Worm (Caenorhabditis elegans) whole organism, L2 larva: Measurements from ENCODE around the gene cyk-1.
A peak's percentile ranks its signal among the peaks of the same experiment; 100 is the strongest.

ENCODE experiments used
- C34F6.9 ChIP-seq: fragments of 150-350 bp; optimal IDR thresholded peaks from 2 replicates; lab custom pipeline; 2014; ENCODE audit warnings: missing biosample characterization, missing genetic modification characterization
- F13H6.1 ChIP-seq: sonication (generic microtip); optimal IDR thresholded peaks from 2 replicates; lab custom pipeline; 2016; ENCODE audit warnings: missing genetic modification characterization, missing compliant biosample characterization
- R02D3.7 ChIP-seq: fragments of 150-350 bp; optimal IDR thresholded peaks from 2 replicates; lab custom pipeline; 2014; ENCODE audit warnings: missing biosample characterization, missing genetic modification characterization
- Y55F3AM.14 ChIP-seq: fragments of 200-800 bp; sonication (Bioruptor generic); optimal IDR thresholded peaks from 2 replicates; lab custom pipeline; 2018; ENCODE audit warnings: mild to moderate bottlenecking, missing genetic modification characterization, missing compliant biosample characterization
- ZK546.5 ChIP-seq: sonication (generic microtip); optimal IDR thresholded peaks from 2 replicates; lab custom pipeline; 2017; ENCODE audit warnings: missing biosample characterization, missing genetic modification characterization
- alr-1 ChIP-seq: fragments of 150-350 bp; optimal IDR thresholded peaks from 2 replicates; lab custom pipeline; 2014; ENCODE audit warnings: missing biosample characterization, missing genetic modification characterization
- aly-2 ChIP-seq: fragments of 150-350 bp; optimal IDR thresholded peaks from 2 replicates; lab custom pipeline; 2014; ENCODE audit warnings: missing biosample characterization, missing genetic modification characterization
- ama-1 ChIP-seq: fragments of 150-350 bp; optimal IDR thresholded peaks from 2 replicates; lab custom pipeline; 2018; ENCODE audit warnings: inconsistent platforms
- blmp-1 ChIP-seq: sonication (generic microtip); optimal IDR thresholded peaks from 2 replicates; lab custom pipeline; 2017; ENCODE audit warnings: missing genetic modification characterization, mild to moderate bottlenecking, missing compliant biosample characterization, antibody characterized with exemption, moderate library complexity; ENCODE audit not compliant: insufficient read depth
- ceh-16 ChIP-seq: fragments of 150-350 bp; optimal IDR thresholded peaks from 2 replicates; lab custom pipeline; 2014; ENCODE audit warnings: missing biosample characterization, missing genetic modification characterization
- ceh-82 ChIP-seq: fragments of 150-350 bp; optimal IDR thresholded peaks from 2 replicates; lab custom pipeline; 2014; ENCODE audit warnings: missing biosample characterization, missing genetic modification characterization
- crh-2 ChIP-seq: sonication (generic microtip); optimal IDR thresholded peaks from 2 replicates; lab custom pipeline; 2017; ENCODE audit warnings: missing biosample characterization, missing genetic modification characterization
- dmd-4 ChIP-seq: sonication (generic microtip); optimal IDR thresholded peaks from 2 replicates; lab custom pipeline; 2017; ENCODE audit warnings: missing biosample characterization, missing genetic modification characterization
- egl-27 ChIP-seq: sonication (generic microtip); optimal IDR thresholded peaks from 3 replicates; lab custom pipeline; 2017; ENCODE audit warnings: missing biosample characterization, missing genetic modification reagents, missing genetic modification characterization
- elt-1 ChIP-seq: fragments of 150-350 bp; optimal IDR thresholded peaks from 2 replicates; lab custom pipeline; 2014; ENCODE audit warnings: missing biosample characterization, missing genetic modification characterization
- elt-3 ChIP-seq: sonication (generic microtip); optimal IDR thresholded peaks from 2 replicates; lab custom pipeline; 2017; ENCODE audit warnings: missing biosample characterization, missing genetic modification characterization
- fos-1 ChIP-seq: fragments of 150-350 bp; optimal IDR thresholded peaks from 2 replicates; lab custom pipeline; 2014; ENCODE audit warnings: missing biosample characterization, missing genetic modification characterization
- gmeb-1 ChIP-seq: fragments of 150-350 bp; optimal IDR thresholded peaks from 2 replicates; lab custom pipeline; 2014; ENCODE audit warnings: missing biosample characterization, missing genetic modification characterization
- lin-39 ChIP-seq: fragments of 150-350 bp; optimal IDR thresholded peaks from 2 replicates; lab custom pipeline; 2014; ENCODE audit warnings: missing biosample characterization, missing genetic modification reagents, missing genetic modification characterization
- lsy-2 ChIP-seq, 2 experiments: fragments of 150-350 bp in 1 of 2; sonication (generic microtip) in 1 of 2; optimal IDR thresholded peaks; 2 replicates each; lab custom pipeline; 2014 to 2017; ENCODE audit warnings: missing biosample characterization in 2 of 2, missing genetic modification characterization in 2 of 2
- mab-5 ChIP-seq: fragments of 150-350 bp; optimal IDR thresholded peaks from 2 replicates; lab custom pipeline; 2014; ENCODE audit warnings: missing biosample characterization, missing genetic modification characterization
- mbf-1 ChIP-seq: sonication (generic microtip); optimal IDR thresholded peaks from 2 replicates; lab custom pipeline; 2017; ENCODE audit warnings: missing biosample characterization, missing genetic modification characterization
- mdl-1 ChIP-seq, 2 experiments: fragments of 150-350 bp in 1 of 2; sonication (generic microtip) in 1 of 2; optimal IDR thresholded peaks; 2 replicates each; lab custom pipeline; 2017; ENCODE audit warnings: missing biosample characterization in 2 of 2, missing genetic modification characterization in 2 of 2
- nhr-11 ChIP-seq: fragments of 150-350 bp; optimal IDR thresholded peaks from 2 replicates; lab custom pipeline; 2014; ENCODE audit warnings: missing biosample characterization, missing genetic modification characterization
- nhr-12 ChIP-seq: fragments of 150-350 bp; optimal IDR thresholded peaks from 2 replicates; lab custom pipeline; 2014; ENCODE audit warnings: missing biosample characterization, missing genetic modification characterization
- nhr-129 ChIP-seq: fragments of 150-350 bp; optimal IDR thresholded peaks from 2 replicates; lab custom pipeline; 2014; ENCODE audit warnings: missing biosample characterization, missing genetic modification characterization
- nhr-21 ChIP-seq: fragments of 150-350 bp; optimal IDR thresholded peaks from 2 replicates; lab custom pipeline; 2014; ENCODE audit warnings: missing biosample characterization, missing genetic modification characterization
- nhr-23 ChIP-seq: fragments of 150-350 bp; optimal IDR thresholded peaks from 2 replicates; lab custom pipeline; 2014; ENCODE audit warnings: missing biosample characterization, missing genetic modification reagents, missing genetic modification characterization
- nhr-25 ChIP-seq: fragments of 150-350 bp; sonication (generic microtip); optimal IDR thresholded peaks from 3 replicates; lab custom pipeline; 2014; ENCODE audit warnings: missing biosample characterization, missing genetic modification characterization
- nhr-77 ChIP-seq: fragments of 150-350 bp; optimal IDR thresholded peaks from 2 replicates; lab custom pipeline; 2014; ENCODE audit warnings: missing biosample characterization, missing genetic modification characterization
- peb-1 ChIP-seq: fragments of 150-350 bp; optimal IDR thresholded peaks from 2 replicates; lab custom pipeline; 2014; ENCODE audit warnings: missing biosample characterization, missing genetic modification characterization
- sem-4 ChIP-seq: fragments of 150-350 bp; optimal IDR thresholded peaks from 2 replicates; lab custom pipeline; 2014; ENCODE audit warnings: missing biosample characterization, missing genetic modification reagents, missing genetic modification characterization
- sma-3 ChIP-seq: sonication (generic microtip); optimal IDR thresholded peaks from 2 replicates; lab custom pipeline; 2016; ENCODE audit warnings: missing genetic modification reagents, missing genetic modification characterization, missing compliant biosample characterization
- sma-9 ChIP-seq, 2 experiments: fragments of 150-350 bp in 1 of 2; sonication (generic microtip) in 1 of 2; optimal IDR thresholded peaks; 2 replicates each; lab custom pipeline; 2014 to 2016; ENCODE audit warnings: missing genetic modification characterization in 2 of 2, mild to moderate bottlenecking in 1 of 2, missing biosample characterization in 1 of 2, missing compliant biosample characterization in 1 of 2, missing genetic modification reagents in 1 of 2, moderate library complexity in 1 of 2
- snpc-4 ChIP-seq: fragments of 150-350 bp; optimal IDR thresholded peaks from 2 replicates; lab custom pipeline; 2014; ENCODE audit warnings: missing biosample characterization, missing genetic modification characterization
- unc-39 ChIP-seq: fragments of 150-350 bp; optimal IDR thresholded peaks from 2 replicates; lab custom pipeline; 2014; ENCODE audit warnings: missing biosample characterization, missing genetic modification characterization
- unc-55 ChIP-seq: fragments of 150-350 bp; sonication (generic microtip); optimal IDR thresholded peaks from 3 replicates; lab custom pipeline; 2014; ENCODE audit warnings: missing biosample characterization, missing genetic modification reagents, missing genetic modification characterization
- unc-62 ChIP-seq: fragments of 150-350 bp; optimal IDR thresholded peaks from 2 replicates; lab custom pipeline; 2014; ENCODE audit warnings: missing biosample characterization, missing genetic modification reagents, missing genetic modification characterization
- zag-1 ChIP-seq: fragments of 150-350 bp; optimal IDR thresholded peaks from 2 replicates; lab custom pipeline; 2014; ENCODE audit warnings: missing biosample characterization, missing genetic modification characterization
- ztf-11 ChIP-seq: sonication (generic microtip); optimal IDR thresholded peaks from 2 replicates; lab custom pipeline; 2017; ENCODE audit warnings: missing biosample characterization, missing genetic modification characterization
- ztf-4 ChIP-seq: fragments of 150-350 bp; optimal IDR thresholded peaks from 2 replicates; lab custom pipeline; 2014; ENCODE audit warnings: missing biosample characterization, missing genetic modification characterization

cyk-1 gene

ce11 chrIII:7073801-7074386 is 44.9 kb upstream of the cyk-1 start, which contains the start of gene ZK418.5 (continued):
- TF ChIP-seq aly-2: no peak
- no peak for TF ChIP-seq mdl-1 (tag; optimal IDR thresholded peaks at IDR 0.05; lab: Kevin White, UChicago)
- no peak for TF ChIP-seq blmp-1
- TF ChIP-seq sma-3: peak; percentile 41
- no peak for TF ChIP-seq ceh-82 (tag; lab: Kevin White, UChicago)
- TF ChIP-seq lsy-2 (tag; optimal IDR thresholded peaks at IDR 0.05; lab: Kevin White, UChicago): peak; percentile 30 to 77
- peak; percentile 55 for TF ChIP-seq nhr-129 (tag; lab: Kevin White, UChicago)
- TF ChIP-seq ceh-16 (tag; lab: Kevin White, UChicago): no peak
- TF ChIP-seq elt-1 (tag; lab: Kevin White, UChicago): no peak
- TF ChIP-seq unc-55 (GFP tag; lab: Kevin White, UChicago): peak; percentile 70

ce11 chrIII:7072452-7072851 is 43.4 kb upstream of the cyk-1 start, which contains the start of gene lin-37:
Gene lin-37, minus strand, starts transcription at chrIII:7072552.
- TF ChIP-seq fos-1 (tag; lab: Kevin White, UChicago) (no peak), blmp-1 (no peak), sem-4 (no peak), lin-39 (no peak), alr-1 (tag; lab: Kevin White, UChicago) (no peak), mab-5 (tag; lab: Kevin White, UChicago) (no peak), unc-39 (no peak), zag-1 (tag; lab: Kevin White, UChicago) (no peak), nhr-12 (tag; lab: Kevin White, UChicago) (no peak), elt-3 (tag; lab: Kevin White, UChicago) (no peak), snpc-4 (no peak), dmd-4 (tag; lab: Kevin White, UChicago) (no peak), nhr-23 (tag; lab: Kevin White, UChicago) (no peak), peb-1 (no peak), ztf-11 (no peak), crh-2 (tag; lab: Kevin White, UChicago) (no peak)

DNA sequence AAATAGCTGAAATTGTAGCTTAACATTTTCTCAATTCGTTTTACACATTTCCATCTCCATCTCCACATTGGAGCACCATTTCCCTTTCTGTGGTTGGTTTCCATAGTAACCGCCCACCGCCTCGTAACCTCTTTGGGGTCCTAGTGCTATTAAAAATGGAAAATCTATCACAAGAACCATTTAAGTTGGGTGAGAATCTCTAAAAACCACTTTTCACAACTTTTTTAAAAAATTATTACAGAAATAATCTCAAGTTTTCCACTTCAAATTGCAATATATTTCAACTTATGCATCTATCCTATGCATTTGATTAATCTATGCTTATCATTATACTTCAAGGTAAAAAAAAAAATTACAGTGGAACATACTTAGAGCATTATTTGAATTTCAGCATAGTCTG is 41.0 kb upstream of the cyk-1 start, which contains the start of gene tmem-17:
TSS of gene tmem-17 (plus strand) at position 301 of the 400 bp plus-strand sequence.
- no peak for TF ChIP-seq Y55F3AM.14 (GFP tag; lab: Kevin White, UChicago)
- no peak for TF ChIP-seq snpc-4
- TF ChIP-seq mbf-1: no peak
- no peak for TF ChIP-seq elt-3 (tag; lab: Kevin White, UChicago)
- no peak for TF ChIP-seq ceh-16 (tag; lab: Kevin White, UChicago)
- TF ChIP-seq mab-5 (tag; lab: Kevin White, UChicago): no peak
- no peak for TF ChIP-seq alr-1 (tag; lab: Kevin White, UChicago)
- TF ChIP-seq F13H6.1 (tag; lab: Kevin White, UChicago): no peak

DNA sequence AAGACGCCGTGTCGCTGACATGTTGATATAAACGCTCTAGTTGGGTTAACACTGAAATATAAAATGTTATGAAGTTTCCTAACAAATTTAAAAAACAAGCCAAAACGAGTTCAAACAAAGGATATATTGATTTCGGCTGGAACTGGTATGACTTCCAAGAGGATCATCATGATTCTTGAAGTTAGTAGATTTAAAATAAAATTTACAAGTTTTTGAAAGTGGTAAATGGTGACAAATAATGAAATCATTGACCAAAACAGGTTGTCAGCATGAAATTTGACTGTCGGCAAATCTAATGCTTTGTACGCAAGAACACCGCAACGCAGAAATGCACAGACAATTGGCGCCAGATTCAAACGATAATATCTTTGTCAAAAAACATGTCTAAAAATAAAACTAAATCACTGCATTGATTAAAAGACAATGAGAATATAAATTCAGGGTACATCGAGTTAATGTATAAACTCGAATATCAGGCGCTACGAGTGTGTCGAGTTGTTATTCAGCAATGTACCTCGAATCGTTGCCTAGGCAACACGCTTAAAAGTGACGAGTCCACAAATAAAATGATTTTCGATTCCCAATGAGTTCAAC is 39.6 kb upstream of the cyk-1 start, which contains the start of the genes ubc-18 and R01H2.8:
TSS of gene ubc-18 (minus strand) at position 51 of the 594 bp plus-strand sequence.
TSS of gene R01H2.8 (plus strand) at position 544 of the 594 bp plus-strand sequence.
- TF ChIP-seq ztf-4 (tag; lab: Kevin White, UChicago): no peak
- TF ChIP-seq F13H6.1 (tag; lab: Kevin White, UChicago): no peak
- TF ChIP-seq fos-1 (tag; lab: Kevin White, UChicago): no peak
- TF ChIP-seq nhr-25 (tag; lab: Kevin White, UChicago): no peak
- no peak for TF ChIP-seq nhr-21 (tag; lab: Kevin White, UChicago)
- no peak for TF ChIP-seq nhr-12 (tag; lab: Kevin White, UChicago)
- TF ChIP-seq ztf-11: no peak
- TF ChIP-seq nhr-11 (tag; lab: Kevin White, UChicago): no peak
- TF ChIP-seq ceh-16 (tag; lab: Kevin White, UChicago): no peak
- no peak for TF ChIP-seq mbf-1
- peak; percentile 65 for TF ChIP-seq C34F6.9 (tag; lab: Kevin White, UChicago)
- peak; percentile 17 for TF ChIP-seq egl-27 (tag; lab: Kevin White, UChicago)
- TF ChIP-seq zag-1 (tag; lab: Kevin White, UChicago): no peak
- TF ChIP-seq mdl-1 (tag; optimal IDR thresholded peaks at IDR 0.05; lab: Kevin White, UChicago): no peak
- peak in 1 of 2 experiments; percentile 68 for TF ChIP-seq lsy-2 (tag; optimal IDR thresholded peaks at IDR 0.05; lab: Kevin White, UChicago)
- TF ChIP-seq unc-62 (GFP tag; lab: Kevin White, UChicago): no peak
- TF ChIP-seq nhr-129 (tag; lab: Kevin White, UChicago): peak; percentile 68
- TF ChIP-seq aly-2: no peak
- no peak for TF ChIP-seq nhr-77 (tag; lab: Kevin White, UChicago)
- peak; percentile 56 for TF ChIP-seq unc-55 (GFP tag; lab: Kevin White, UChicago)
- TF ChIP-seq lin-39: no peak
- TF ChIP-seq ama-1 (lab: Kevin White, UChicago): no peak
- peak; percentile 88 for TF ChIP-seq gmeb-1 (tag; lab: Kevin White, UChicago)
- no peak for TF ChIP-seq ZK546.5 (tag; lab: Kevin White, UChicago)
- peak; percentile 6 for TF ChIP-seq sma-9 (GFP tag; optimal IDR thresholded peaks at IDR 0.05; lab: Kevin White, UChicago)
- no peak for TF ChIP-seq sma-9 (tag; optimal IDR thresholded peaks at IDR 0.05; lab: Kevin White, UChicago)
- TF ChIP-seq peb-1: no peak
- TF ChIP-seq R02D3.7: no peak
- TF ChIP-seq unc-39: no peak
- peak; percentile 41 for TF ChIP-seq crh-2 (tag; lab: Kevin White, UChicago)
